Worm (Caenorhabditis elegans) whole organism, early embryonic: ENCODE data around the gene rpy-1.

Experiments
- B0310.2 ChIP-seq: sonication (generic microtip); optimal IDR thresholded peaks from 2 replicates; lab custom pipeline; 2016; ENCODE audit warnings: mild to moderate bottlenecking, missing genetic modification characterization, missing compliant biosample characterization
- F13C5.2 ChIP-seq: sonication (generic microtip); optimal IDR thresholded peaks from 2 replicates; lab custom pipeline; 2017; ENCODE audit warnings: mild to moderate bottlenecking, missing genetic modification characterization, inconsistent platforms, missing compliant biosample characterization
- aly-1 ChIP-seq: sonication (generic microtip); optimal IDR thresholded peaks from 2 replicates; lab custom pipeline; 2016; ENCODE audit warnings: missing genetic modification characterization, missing compliant biosample characterization
- ama-1 ChIP-seq: fragments of 150-350 bp; optimal IDR thresholded peaks from 2 replicates; lab custom pipeline; 2014
- ceh-13 ChIP-seq: fragments of 200-800 bp; sonication (Bioruptor generic); optimal IDR thresholded peaks from 2 replicates; lab custom pipeline; 2018; ENCODE audit warnings: mild to moderate bottlenecking, missing genetic modification characterization, missing compliant biosample characterization
- ceh-36 ChIP-seq: sonication (generic microtip); optimal IDR thresholded peaks from 2 replicates; lab custom pipeline; 2016; ENCODE audit warnings: missing genetic modification characterization, inconsistent platforms, missing compliant biosample characterization
- ets-7 ChIP-seq: sonication (generic microtip); optimal IDR thresholded peaks from 2 replicates; lab custom pipeline; 2016; ENCODE audit warnings: missing genotype, missing genetic modification characterization, missing compliant biosample characterization
- flt-1 ChIP-seq: fragments of 200-800 bp; sonication (Bioruptor generic); IDR thresholded peaks from 2 replicates; pipeline ENCODE4 v1.3.6; 2022; ENCODE audit warnings: missing genetic modification characterization, missing compliant biosample characterization
- hmbx-1 ChIP-seq: sonication (generic microtip); optimal IDR thresholded peaks from 2 replicates; lab custom pipeline; 2016; ENCODE audit warnings: mild to moderate bottlenecking, missing genetic modification characterization, missing compliant biosample characterization
- hmg-4 ChIP-seq: fragments of 200-800 bp; sonication (Bioruptor generic); optimal IDR thresholded peaks from 2 replicates; lab custom pipeline; 2018; ENCODE audit warnings: mild to moderate bottlenecking, missing genetic modification characterization, missing compliant biosample characterization
- hnd-1 ChIP-seq: sonication (generic microtip); optimal IDR thresholded peaks from 2 replicates; lab custom pipeline; 2016; ENCODE audit warnings: missing genetic modification characterization, missing compliant biosample characterization
- pes-1 ChIP-seq: fragments of 200-800 bp; sonication (Bioruptor generic); IDR thresholded peaks from 2 replicates; pipeline ENCODE4 v1.3.6; 2022; ENCODE audit warnings: missing genetic modification reagents, missing genetic modification characterization, missing compliant biosample characterization
- scrt-1 ChIP-seq: fragments of 200-800 bp; sonication (Bioruptor generic); IDR thresholded peaks from 2 replicates; pipeline ENCODE4 v1.3.6; 2022; ENCODE audit warnings: missing genetic modification characterization, missing compliant biosample characterization
- sea-1 ChIP-seq: fragments of 200-800 bp; sonication (Bioruptor generic); conservative IDR thresholded peaks from 2 replicates; pipeline ENCODE4 v1.3.6; 2022; ENCODE audit warnings: missing genetic modification characterization, missing compliant biosample characterization
- tbx-11 ChIP-seq: fragments of 200-800 bp; sonication (Bioruptor generic); IDR thresholded peaks from 2 replicates; pipeline ENCODE4 v1.3.6; 2022; ENCODE audit warnings: missing genetic modification characterization, missing compliant biosample characterization
- tbx-37 ChIP-seq: fragments of 200-800 bp; sonication (Bioruptor generic); conservative IDR thresholded peaks from 2 replicates; pipeline ENCODE4 v1.3.6; 2022; ENCODE audit warnings: missing genetic modification reagents, missing genetic modification characterization, missing compliant biosample characterization
- tra-4 ChIP-seq: sonication (generic microtip); optimal IDR thresholded peaks from 2 replicates; lab custom pipeline; 2017; ENCODE audit warnings: missing genetic modification characterization, missing compliant biosample characterization

Gene rpy-1

ce11 chrII:6698784-6699183 is 6.7 kb downstream of the rpy-1 start, which contains the start of gene C18H9.1:
Gene C18H9.1, plus strand, starts transcription at chrII:6699084.
- TF ChIP-seq tbx-11 (GFP tag; lab: Robert Waterston, UW) (no peak), ceh-13 (GFP tag; lab: Kevin White, UChicago) (no peak), pes-1 (GFP tag; lab: Robert Waterston, UW) (no peak), hmbx-1 (tag; lab: Kevin White, UChicago) (no peak), ets-7 (tag; lab: Kevin White, UChicago) (no peak), B0310.2 (tag; lab: Kevin White, UChicago) (no peak), hnd-1 (tag; lab: Kevin White, UChicago) (no peak), ceh-36 (no peak), hmg-4 (GFP tag; lab: Kevin White, UChicago) (no peak), ama-1 (lab: Kevin White, UChicago) (no peak), scrt-1 (GFP tag; lab: Robert Waterston, UW) (no peak), F13C5.2 (tag; lab: Kevin White, UChicago) (no peak), aly-1 (tag; lab: Kevin White, UChicago) (no peak), tbx-37 (no peak), sea-1 (GFP tag; lab: Robert Waterston, UW) (no peak), tra-4 (no peak), flt-1 (no peak)

- TF ChIP-seq B0310.2 (tag; lab: Kevin White, UChicago) (no peak), aly-1 (tag; lab: Kevin White, UChicago) (no peak), flt-1 (no peak), sea-1 (GFP tag; lab: Robert Waterston, UW) (no peak), hmg-4 (GFP tag; lab: Kevin White, UChicago) (no peak), ama-1 (lab: Kevin White, UChicago) (no peak), F13C5.2 (tag; lab: Kevin White, UChicago) (no peak), tra-4 (no peak), ets-7 (tag; lab: Kevin White, UChicago) (no peak), ceh-36 (no peak), scrt-1 (GFP tag; lab: Robert Waterston, UW) (no peak), pes-1 (GFP tag; lab: Robert Waterston, UW) (no peak), tbx-37 (no peak), tbx-11 (GFP tag; lab: Robert Waterston, UW) (no peak), hmbx-1 (tag; lab: Kevin White, UChicago) (no peak), ceh-13 (GFP tag; lab: Kevin White, UChicago) (no peak), hnd-1 (tag; lab: Kevin White, UChicago) (no peak)
Observed at ce11 chrII:6695388-6695787, 10.1 kb downstream of the rpy-1 start, which contains the start of gene C18H9.5. Gene C18H9.5, minus strand, starts transcription at chrII:6695566.

- TF ChIP-seq F13C5.2 (tag; lab: Kevin White, UChicago), result no peak
- TF ChIP-seq tbx-37, result no peak
- TF ChIP-seq hnd-1 (tag; lab: Kevin White, UChicago), result no peak
Observed at ce11 chrII:6689088-6689487, 16.4 kb downstream of the rpy-1 start.

ce11 chrII:6685964-6686363 is 19.5 kb downstream of the rpy-1 start:
- TF ChIP-seq tbx-11 (GFP tag; lab: Robert Waterston, UW) (no peak), ceh-13 (GFP tag; lab: Kevin White, UChicago) (no peak), tbx-37 (no peak), ets-7 (tag; lab: Kevin White, UChicago) (no peak), ceh-36 (no peak), aly-1 (tag; lab: Kevin White, UChicago) (no peak), hmbx-1 (tag; lab: Kevin White, UChicago) (no peak), ama-1 (lab: Kevin White, UChicago) (no peak), pes-1 (GFP tag; lab: Robert Waterston, UW) (no peak), scrt-1 (GFP tag; lab: Robert Waterston, UW) (no peak), F13C5.2 (tag; lab: Kevin White, UChicago) (no peak), hnd-1 (tag; lab: Kevin White, UChicago) (no peak), B0310.2 (tag; lab: Kevin White, UChicago) (no peak)

- TF ChIP-seq hnd-1 (tag; lab: Kevin White, UChicago) (no peak), sea-1 (GFP tag; lab: Robert Waterston, UW) (no peak)
Observed at ce11 chrII:6683663-6684285, 21.7 kb downstream of the rpy-1 start, which contains the start of gene gyf-1. Gene gyf-1, plus strand, starts transcription at chrII:6684235.

- no peak for TF ChIP-seq flt-1
- TF ChIP-seq B0310.2 (tag; lab: Kevin White, UChicago), result no peak
- TF ChIP-seq ets-7 (tag; lab: Kevin White, UChicago), result no peak
- no peak for TF ChIP-seq F13C5.2 (tag; lab: Kevin White, UChicago)
- no peak for TF ChIP-seq hmbx-1 (tag; lab: Kevin White, UChicago)
- TF ChIP-seq tbx-37, result no peak
- no peak for TF ChIP-seq sea-1 (GFP tag; lab: Robert Waterston, UW)
- no peak for TF ChIP-seq tra-4
- no peak for TF ChIP-seq pes-1 (GFP tag; lab: Robert Waterston, UW)
- no peak for TF ChIP-seq ceh-13 (GFP tag; lab: Kevin White, UChicago)
Observed at ce11 chrII:6682918-6683317, 22.5 kb downstream of the rpy-1 start.

- TF ChIP-seq ceh-13 (GFP tag; lab: Kevin White, UChicago), result no peak
- TF ChIP-seq sea-1 (GFP tag; lab: Robert Waterston, UW), result no peak
- no peak for TF ChIP-seq flt-1
- TF ChIP-seq ets-7 (tag; lab: Kevin White, UChicago), result no peak
- TF ChIP-seq ama-1 (lab: Kevin White, UChicago), result no peak
- no peak for TF ChIP-seq hnd-1 (tag; lab: Kevin White, UChicago)
- no peak for TF ChIP-seq hmg-4 (GFP tag; lab: Kevin White, UChicago)
- TF ChIP-seq tbx-11 (GFP tag; lab: Robert Waterston, UW), result no peak
- TF ChIP-seq aly-1 (tag; lab: Kevin White, UChicago), result no peak
- no peak for TF ChIP-seq B0310.2 (tag; lab: Kevin White, UChicago)
- TF ChIP-seq tbx-37, result no peak
- no peak for TF ChIP-seq ceh-36
- TF ChIP-seq pes-1 (GFP tag; lab: Robert Waterston, UW), result no peak
Observed at ce11 chrII:6681478-6681877, 24.0 kb downstream of the rpy-1 start.
